Worm (Caenorhabditis elegans): ENCODE results near the gene sdz-35.

DNA sequence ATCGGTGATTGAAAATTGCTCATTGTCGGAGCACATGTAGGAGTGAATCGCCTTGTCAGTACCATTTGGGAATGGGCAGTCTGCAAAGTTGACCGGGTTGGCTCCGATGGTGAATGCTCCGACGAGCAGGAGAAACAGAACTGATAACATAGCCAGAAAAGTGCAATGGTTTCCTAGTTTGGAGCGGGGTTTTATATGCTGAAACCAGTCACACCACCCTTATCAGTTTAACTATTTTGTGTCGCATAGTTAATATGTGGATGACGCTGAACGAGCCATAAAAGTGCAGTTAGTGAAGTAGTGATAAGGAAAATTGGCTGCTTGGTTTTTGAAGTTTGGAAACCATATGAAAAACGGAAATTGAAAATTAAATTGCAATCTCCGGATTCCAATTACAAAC lies 37.3 kb upstream of the sdz-35 start, which contains the start of gene C17F4.7:
- TF ChIP-seq zim-3 (tag; optimal IDR thresholded peaks at IDR 0.05), result no peak
- TF ChIP-seq ZK185.1 (tag; optimal IDR thresholded peaks at IDR 0.05; ENCODE audit: poor library complexity, severe bottlenecking), result no peak
- no peak for TF ChIP-seq T26A5.8 (tag; optimal IDR thresholded peaks at IDR 0.05)
- TF ChIP-seq ets-4 (GFP tag; optimal IDR thresholded peaks at IDR 0.05), result peak; percentile 51
- no peak for TF ChIP-seq efl-1 (GFP tag; optimal IDR thresholded peaks at IDR 0.05)
- no peak for TF ChIP-seq F49E8.2 (tag; optimal IDR thresholded peaks at IDR 0.05; ENCODE audit: insufficient read depth)
- TF ChIP-seq ztf-3 (GFP tag; optimal IDR thresholded peaks at IDR 0.05), result no peak
- TF ChIP-seq cebp-1 (GFP tag; IDR thresholded peaks at IDR 0.05), result no peak
- TF ChIP-seq cebp-1 (tag; optimal IDR thresholded peaks at IDR 0.05), result peak; percentile 14
